Worm (Caenorhabditis elegans) whole organism, L4 larva: ENCODE measurements around the gene sra-11.

Source experiments
- F10B5.3 ChIP-seq: sonication (generic microtip); optimal IDR thresholded peaks from 2 replicates; lab custom pipeline; 2016; ENCODE audit warnings: mild to moderate bottlenecking, missing genetic modification characterization, missing compliant biosample characterization
- F49E8.2 ChIP-seq: sonication (generic microtip); optimal IDR thresholded peaks from 2 replicates; lab custom pipeline; 2016; ENCODE audit warnings: missing compliant biosample characterization, mild to moderate bottlenecking, missing genetic modification characterization, borderline replicate concordance
- R02D3.7 ChIP-seq: fragments of 150-350 bp; sonication (generic microtip); optimal IDR thresholded peaks from 3 replicates; lab custom pipeline; 2014; ENCODE audit warnings: missing biosample characterization, missing genetic modification characterization
- Y105C5A.15 ChIP-seq: fragments of 200-800 bp; sonication (Bioruptor generic); IDR thresholded peaks from 2 replicates; pipeline ENCODE4 v1.3.6; 2022; ENCODE audit warnings: missing genetic modification characterization, missing compliant biosample characterization
- daf-16 ChIP-seq, 3 experiments: sonication (generic microtip); optimal IDR thresholded peaks; 2 replicates each; lab custom pipeline; 2016 to 2017; ENCODE audit warnings: missing genetic modification characterization in 3 of 3, missing genetic modification reagents in 3 of 3, mild to moderate bottlenecking in 2 of 3, missing compliant biosample characterization in 2 of 3, missing biosample characterization in 1 of 3, moderate library complexity in 1 of 3
- lin-15B ChIP-seq: fragments of 150-350 bp; sonication (generic microtip); optimal IDR thresholded peaks from 3 replicates; lab custom pipeline; 2014; ENCODE audit warnings: missing biosample characterization, missing genetic modification characterization
- lin-39 ChIP-seq: fragments of 150-350 bp; optimal IDR thresholded peaks from 2 replicates; lab custom pipeline; 2014; ENCODE audit warnings: missing biosample characterization, missing genetic modification reagents, missing genetic modification characterization
- madf-9 ChIP-seq: fragments of 200-800 bp; sonication (Bioruptor generic); conservative IDR thresholded peaks from 2 replicates; pipeline ENCODE4 v1.3.6; 2022; ENCODE audit warnings: missing genetic modification reagents, missing genetic modification characterization, missing compliant biosample characterization
- pqm-1 ChIP-seq: sonication (generic microtip); optimal IDR thresholded peaks from 2 replicates; lab custom pipeline; 2017; ENCODE audit warnings: missing biosample characterization, missing genetic modification characterization
- skn-1 ChIP-seq: fragments of 150-350 bp; optimal IDR thresholded peaks from 2 replicates; lab custom pipeline; 2014; ENCODE audit warnings: missing biosample characterization, missing genetic modification characterization
- spr-3 ChIP-seq: fragments of 200-800 bp; sonication (Bioruptor generic); optimal IDR thresholded peaks from 2 replicates; lab custom pipeline; 2018; ENCODE audit warnings: mild to moderate bottlenecking, missing genetic modification characterization, missing compliant biosample characterization
- unc-39 ChIP-seq: sonication (generic microtip); optimal IDR thresholded peaks from 2 replicates; lab custom pipeline; 2017; ENCODE audit warnings: missing biosample characterization, missing genetic modification characterization
- unc-62 ChIP-seq, 3 experiments: fragments of 150-350 bp in 1 of 3; sonication (generic microtip); optimal IDR thresholded peaks in 2 of 3; peaks in 1 of 3; 1 replicate in 1 of 3; 2 replicates in 2 of 3; lab custom pipeline; 2014 to 2017; ENCODE audit warnings: missing biosample characterization in 3 of 3, missing genetic modification characterization in 3 of 3, missing genetic modification reagents in 3 of 3, missing genotype in 1 of 3

DNA sequence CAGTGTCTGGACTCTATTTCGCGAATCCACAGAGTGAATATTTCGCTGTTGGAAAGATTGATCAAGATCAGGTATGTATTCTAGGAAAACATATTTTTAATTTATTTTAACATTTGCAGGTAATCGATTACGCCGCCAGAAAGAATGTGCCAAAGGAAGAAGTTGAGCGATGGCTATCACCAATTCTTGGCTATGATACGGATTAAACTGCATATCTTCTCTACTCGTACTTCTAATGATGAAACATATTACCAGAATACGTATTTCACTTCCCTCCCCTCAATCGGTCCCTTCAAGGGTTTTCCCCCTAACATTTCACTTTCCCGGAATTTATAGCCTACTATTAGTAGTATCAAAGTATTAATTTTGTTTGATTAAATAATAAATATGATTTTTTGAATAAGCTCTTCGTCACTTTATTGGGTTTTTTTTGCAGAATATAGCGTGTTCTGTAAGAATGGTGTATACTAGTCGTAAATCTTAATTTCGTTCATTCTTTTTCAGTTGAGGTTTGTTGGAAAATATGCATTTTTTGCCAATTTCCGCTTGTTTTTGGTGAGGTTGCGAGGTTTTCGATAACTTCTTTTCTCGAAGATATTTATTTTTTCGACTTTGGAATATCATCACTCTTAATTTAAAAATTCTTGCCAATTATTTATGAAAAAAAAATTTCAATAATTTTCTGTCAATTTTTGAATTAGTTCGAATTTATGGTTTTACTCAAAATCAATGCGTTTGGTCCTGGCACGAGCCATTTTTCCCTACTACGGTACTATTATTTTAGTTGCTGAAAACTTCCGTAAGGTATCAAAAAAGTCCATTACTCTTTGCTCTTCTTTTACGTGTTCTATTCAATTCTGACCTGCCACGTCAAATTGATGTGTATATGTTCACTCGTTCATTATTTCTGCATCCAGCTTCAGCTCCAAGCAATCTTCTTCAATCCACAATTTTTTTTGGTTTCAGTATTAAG, 20.8 kb upstream of the sra-11 start:
- TF ChIP-seq unc-62 (GFP tag; optimal IDR thresholded peaks at IDR 0.05 in 1 of 2; lab: Kevin White, UChicago) = no peak
- no peak for TF ChIP-seq unc-62 (tag; optimal IDR thresholded peaks at IDR 0.05; lab: Kevin White, UChicago)
- TF ChIP-seq Y105C5A.15 = no peak
- TF ChIP-seq spr-3 = no peak
- no peak for TF ChIP-seq F10B5.3 (tag; lab: Kevin White, UChicago)
- no peak for TF ChIP-seq lin-15B
- no peak for TF ChIP-seq madf-9
- TF ChIP-seq pqm-1 (tag; lab: Kevin White, UChicago) = no peak
- no peak for TF ChIP-seq R02D3.7 (tag; lab: Kevin White, UChicago)
- no peak for TF ChIP-seq lin-39 (tag; lab: Kevin White, UChicago)
- no peak for TF ChIP-seq daf-16 (GFP tag; optimal IDR thresholded peaks at IDR 0.05; lab: Kevin White, UChicago)
- TF ChIP-seq daf-16 (tag; optimal IDR thresholded peaks at IDR 0.05; lab: Kevin White, UChicago) = no peak
- no peak for TF ChIP-seq unc-39 (tag; lab: Kevin White, UChicago)
- no peak for TF ChIP-seq skn-1 (tag; lab: Kevin White, UChicago)
- no peak for TF ChIP-seq F49E8.2 (tag; lab: Kevin White, UChicago)
